Fruit fly (Drosophila melanogaster) whole organism, embryonic: ENCODE data around the gene Ubc4.

Source experiments
- ATbp ChIP-seq: fragments of 200-800 bp; sonication (Bioruptor generic); optimal IDR thresholded peaks from 2 replicates; lab custom pipeline; 2017; ENCODE audit warnings: missing biosample characterization, mild to moderate bottlenecking, missing genetic modification characterization, missing genetic modification reagents
- CG10147 ChIP-seq: fragments of 200-800 bp; sonication (Bioruptor generic); optimal IDR thresholded peaks from 2 replicates; lab custom pipeline; 2019; ENCODE audit warnings: missing biosample characterization, mild to moderate bottlenecking, missing genetic modification characterization, moderate library complexity
- CG10462 ChIP-seq: fragments of 200-800 bp; sonication (Bioruptor generic); optimal IDR thresholded peaks from 2 replicates; lab custom pipeline; 2016; ENCODE audit warnings: missing biosample characterization, missing genetic modification characterization
- CG11560 ChIP-seq: fragments of 200-800 bp; sonication (Bioruptor generic); IDR thresholded peaks from 3 replicates; pipeline ENCODE4 v1.3.6; 2022; ENCODE audit warnings: missing biosample characterization, missing genetic modification characterization
- CG12155 ChIP-seq: fragments of 200-800 bp; sonication (Bioruptor generic); optimal IDR thresholded peaks from 3 replicates; lab custom pipeline; 2016; ENCODE audit warnings: missing biosample characterization, missing genetic modification characterization
- CG12236 ChIP-seq: fragments of 200-800 bp; sonication (Bioruptor generic); optimal IDR thresholded peaks from 2 replicates; lab custom pipeline; 2016; ENCODE audit warnings: missing biosample characterization, missing genetic modification characterization
- CG14667 ChIP-seq: fragments of 200-800 bp; sonication (Bioruptor generic); IDR thresholded peaks from 2 replicates; pipeline ENCODE4 v1.3.6; 2022; ENCODE audit warnings: missing biosample characterization, missing genetic modification characterization
- CG15073 ChIP-seq: fragments of 200-800 bp; sonication (Bioruptor generic); optimal IDR thresholded peaks from 2 replicates; lab custom pipeline; 2016; ENCODE audit warnings: missing biosample characterization, missing genetic modification characterization
- CG16815 ChIP-seq: fragments of 200-800 bp; sonication (Bioruptor generic); optimal IDR thresholded peaks from 3 replicates; lab custom pipeline; 2017; ENCODE audit warnings: missing biosample characterization, mild to moderate bottlenecking, missing genetic modification characterization
- CG17802 ChIP-seq: fragments of 200-800 bp; sonication (Bioruptor generic); optimal IDR thresholded peaks from 2 replicates; lab custom pipeline; 2018; ENCODE audit warnings: missing biosample characterization, mild to moderate bottlenecking, missing genetic modification characterization, moderate library complexity
- CG18599 ChIP-seq: fragments of 200-800 bp; sonication (Bioruptor generic); optimal IDR thresholded peaks from 3 replicates; lab custom pipeline; 2017; ENCODE audit warnings: missing biosample characterization, missing genetic modification characterization, mild to moderate bottlenecking, moderate library complexity, missing genetic modification reagents
- CG2129 ChIP-seq: fragments of 200-800 bp; sonication (Bioruptor generic); IDR thresholded peaks from 2 replicates; pipeline ENCODE4 v1.3.6; 2022; ENCODE audit warnings: missing biosample characterization, missing genetic modification characterization; ENCODE audit not compliant: partially characterized antibody
- CG3163 ChIP-seq: fragments of 200-800 bp; sonication (Bioruptor generic); optimal IDR thresholded peaks from 3 replicates; lab custom pipeline; 2016; ENCODE audit warnings: missing biosample characterization, missing genetic modification characterization
- CG32772 ChIP-seq: fragments of 200-800 bp; sonication (Bioruptor generic); IDR thresholded peaks from 2 replicates; pipeline ENCODE4 v1.3.6; 2022; ENCODE audit warnings: missing biosample characterization, missing genetic modification characterization
- CG33557 ChIP-seq: fragments of 200-800 bp; sonication (Bioruptor generic); optimal IDR thresholded peaks from 2 replicates; lab custom pipeline; 2019; ENCODE audit warnings: missing biosample characterization, mild to moderate bottlenecking, missing genetic modification characterization, moderate library complexity
- CG3838 ChIP-seq: fragments of 200-800 bp; sonication (Bioruptor generic); optimal IDR thresholded peaks from 3 replicates; lab custom pipeline; 2016; ENCODE audit warnings: missing biosample characterization, missing genetic modification characterization
- CG43689 ChIP-seq: fragments of 200-800 bp; sonication (Bioruptor generic); IDR thresholded peaks from 2 replicates; pipeline ENCODE4 v1.3.6; 2022; ENCODE audit warnings: missing biosample characterization, missing genetic modification characterization
- CG7839 ChIP-seq: fragments of 200-800 bp; sonication (Bioruptor generic); optimal IDR thresholded peaks from 3 replicates; lab custom pipeline; 2018; ENCODE audit warnings: missing biosample characterization, mild to moderate bottlenecking, missing genetic modification characterization, moderate library complexity
- CG8290 ChIP-seq, 3 experiments: fragments of 200-800 bp; sonication (Bioruptor generic); optimal IDR thresholded peaks; 2 replicates each; lab custom pipeline; 2016 to 2019; ENCODE audit warnings: missing biosample characterization in 3 of 3, missing genetic modification characterization in 3 of 3, mild to moderate bottlenecking in 2 of 3, moderate library complexity in 1 of 3
- CG8478 ChIP-seq: fragments of >200 bp; optimal IDR thresholded peaks from 2 replicates; lab custom pipeline; 2018
- CG8924 ChIP-seq: fragments of 200-800 bp; optimal IDR thresholded peaks from 3 replicates; lab custom pipeline; 2019; ENCODE audit warnings: missing biosample characterization, mild to moderate bottlenecking, missing genetic modification characterization, moderate library complexity
- CG9215 ChIP-seq: fragments of 200-800 bp; sonication (Bioruptor generic); IDR thresholded peaks from 2 replicates; pipeline ENCODE4 v1.3.6; 2022; ENCODE audit warnings: missing biosample characterization, missing genetic modification characterization
- Dad ChIP-seq: fragments of 200-800 bp; sonication (Bioruptor generic); optimal IDR thresholded peaks from 3 replicates; lab custom pipeline; 2016; ENCODE audit warnings: missing biosample characterization, missing genetic modification characterization
- Dbx ChIP-seq: fragments of 200-800 bp; sonication (Bioruptor generic); IDR thresholded peaks from 3 replicates; pipeline ENCODE4 v1.3.6; 2022; ENCODE audit warnings: missing biosample characterization, missing genetic modification characterization
- Doc3 ChIP-seq: fragments of 200-800 bp; sonication (Bioruptor generic); IDR thresholded peaks from 3 replicates; pipeline ENCODE4 v1.3.6; 2022; ENCODE audit warnings: missing biosample characterization, missing genetic modification characterization; ENCODE audit not compliant: partially characterized antibody
- MESR4 ChIP-seq: fragments of 200-800 bp; sonication (Bioruptor generic); optimal IDR thresholded peaks from 2 replicates; lab custom pipeline; 2018; ENCODE audit warnings: missing biosample characterization, mild to moderate bottlenecking, missing genetic modification characterization, moderate library complexity
- PHDP ChIP-seq: fragments of 200-800 bp; sonication (Bioruptor generic); optimal IDR thresholded peaks from 3 replicates; lab custom pipeline; 2018; ENCODE audit warnings: missing biosample characterization, mild to moderate bottlenecking, missing genetic modification characterization, moderate library complexity
- Pdp1 ChIP-seq, 2 experiments: fragments of 200-800 bp; sonication (Bioruptor generic); optimal IDR thresholded peaks; 3 replicates each; lab custom pipeline; 2016; ENCODE audit warnings: missing biosample characterization in 2 of 2, missing genetic modification characterization in 2 of 2, mild to moderate bottlenecking in 1 of 2, moderate library complexity in 1 of 2
- Scr ChIP-seq: fragments of 200-800 bp; sonication (Bioruptor generic); IDR thresholded peaks from 2 replicates; pipeline ENCODE4 v1.3.6; 2022; ENCODE audit warnings: missing biosample characterization, missing genetic modification characterization; ENCODE audit not compliant: partially characterized antibody
- Ssrp ChIP-seq: fragments of 200-800 bp; sonication (Bioruptor generic); optimal IDR thresholded peaks from 2 replicates; lab custom pipeline; 2018; ENCODE audit warnings: missing biosample characterization, mild to moderate bottlenecking, missing genetic modification characterization, moderate library complexity
- Stat92E ChIP-seq, 3 experiments: fragments of >200 bp in 2 of 3; fragments of 200-800 bp in 1 of 3; sonication (Bioruptor generic) in 1 of 3; optimal IDR thresholded peaks; 2 replicates each; lab custom pipeline; 2017 to 2019; ENCODE audit warnings: missing biosample characterization in 3 of 3, missing genetic modification characterization in 3 of 3, mild to moderate bottlenecking in 1 of 3, moderate library complexity in 1 of 3
- Xrp1 ChIP-seq: fragments of 200-800 bp; sonication (Bioruptor generic); IDR thresholded peaks from 2 replicates; pipeline ENCODE4 v1.3.6; 2022; ENCODE audit warnings: missing biosample characterization, missing genetic modification characterization
- ap ChIP-seq: fragments of 200-800 bp; sonication (Bioruptor generic); IDR thresholded peaks from 2 replicates; pipeline ENCODE4 v1.3.6; 2022; ENCODE audit warnings: missing biosample characterization, missing genetic modification characterization
- ash1 ChIP-seq: fragments of 200-800 bp; sonication (Bioruptor generic); optimal IDR thresholded peaks from 2 replicates; lab custom pipeline; 2018; ENCODE audit warnings: missing biosample characterization, mild to moderate bottlenecking, missing genetic modification characterization
- bab2 ChIP-seq: fragments of 200-800 bp; sonication (Bioruptor generic); optimal IDR thresholded peaks from 2 replicates; lab custom pipeline; 2016; ENCODE audit warnings: missing biosample characterization, missing genetic modification characterization
- ftz-f1 ChIP-seq: fragments of 200-800 bp; sonication (Bioruptor generic); optimal IDR thresholded peaks from 2 replicates; lab custom pipeline; 2016; ENCODE audit warnings: missing biosample characterization, missing genetic modification characterization
- gem ChIP-seq: fragments of 200-800 bp; sonication (Bioruptor generic); optimal IDR thresholded peaks from 2 replicates; lab custom pipeline; 2019; ENCODE audit warnings: missing biosample characterization, mild to moderate bottlenecking, missing genetic modification characterization, moderate library complexity
- ken ChIP-seq: fragments of 200-800 bp; sonication (Bioruptor generic); IDR thresholded peaks from 3 replicates; pipeline ENCODE4 v1.3.6; 2022; ENCODE audit warnings: missing biosample characterization, missing genetic modification characterization
- mirr ChIP-seq: fragments of 200-800 bp; sonication (Bioruptor generic); optimal IDR thresholded peaks from 3 replicates; lab custom pipeline; 2018; ENCODE audit warnings: missing biosample characterization, mild to moderate bottlenecking, missing genetic modification characterization
- mld ChIP-seq: fragments of 200-800 bp; sonication (Bioruptor generic); IDR thresholded peaks from 3 replicates; pipeline ENCODE4 v1.3.6; 2022; ENCODE audit warnings: missing biosample characterization, missing genetic modification characterization; ENCODE audit not compliant: partially characterized antibody
- pan ChIP-seq, 4 experiments: fragments of >200 bp in 3 of 4; fragments of 200-800 bp in 1 of 4; sonication (Bioruptor generic) in 1 of 4; optimal IDR thresholded peaks in 3 of 4; IDR thresholded peaks in 1 of 4; 2 replicates each; pipeline versions ENCODE4 v1.3.6 to Lab custom; 2017 to 2022; ENCODE audit warnings: missing biosample characterization in 2 of 4, missing genetic modification characterization in 2 of 4, mixed read lengths in 1 of 4
- salm ChIP-seq: fragments of 200-800 bp; sonication (Bioruptor generic); optimal IDR thresholded peaks from 2 replicates; lab custom pipeline; 2018; ENCODE audit warnings: missing biosample characterization, mild to moderate bottlenecking, missing genetic modification characterization
- sc ChIP-seq, 3 experiments: fragments of >200 bp in 2 of 3; fragments of 200-800 bp in 1 of 3; sonication (Bioruptor generic) in 1 of 3; optimal IDR thresholded peaks; 2 replicates in 2 of 3; 3 replicates in 1 of 3; lab custom pipeline; 2017; ENCODE audit warnings: mild to moderate bottlenecking in 1 of 3, missing biosample characterization in 1 of 3, missing genetic modification characterization in 1 of 3, missing genetic modification reagents in 1 of 3
- so ChIP-seq: fragments of 200-800 bp; sonication (Bioruptor generic); IDR thresholded peaks from 3 replicates; pipeline ENCODE4 v1.3.6; 2022; ENCODE audit warnings: missing biosample characterization, missing genetic modification characterization
- stc ChIP-seq: fragments of 200-800 bp; sonication (Bioruptor generic); IDR thresholded peaks from 2 replicates; pipeline ENCODE4 v1.3.6; 2022; ENCODE audit warnings: missing biosample characterization, missing genetic modification characterization
- ttk ChIP-seq: fragments of 200-800 bp; sonication (Bioruptor generic); IDR thresholded peaks from 2 replicates; pipeline ENCODE4 v2.1.2; 2022; ENCODE audit warnings: missing biosample characterization, missing genetic modification characterization

Gene Ubc4

DNA sequence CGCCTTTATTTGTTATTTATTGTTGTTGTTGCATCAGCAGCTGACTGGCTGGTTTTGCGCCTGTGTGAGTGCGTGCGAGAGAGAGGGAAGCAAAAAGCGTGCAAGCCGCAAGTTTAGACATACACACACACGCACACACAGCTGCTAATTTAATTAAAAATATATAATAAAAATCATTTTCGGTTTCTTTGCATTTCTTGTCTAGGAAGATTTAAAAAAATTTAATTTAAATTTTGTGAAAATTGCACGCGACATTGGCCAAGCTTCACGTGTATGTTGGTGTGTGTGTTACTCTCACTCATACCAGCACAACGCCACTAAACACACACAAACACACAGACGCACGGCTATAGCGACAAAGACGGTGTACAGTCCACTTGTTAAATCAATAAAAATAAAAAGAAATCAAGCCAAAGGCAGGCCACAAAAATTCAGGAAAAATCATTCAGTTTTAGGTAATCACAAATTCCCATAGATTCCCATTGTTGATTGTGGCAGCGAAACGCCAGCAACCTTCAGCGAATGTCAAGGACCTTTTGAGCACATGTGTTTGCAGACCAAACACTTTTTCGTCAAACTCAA, 4.5 kb upstream of the Ubc4 start (continued):
- TF ChIP-seq Xrp1 (GFP tag; lab: Robert Waterston, UW) (peak; percentile 56; the same call in 1 of the 2 replicates), Dad (GFP tag; lab: Kevin White, UChicago) (no peak), pan (optimal IDR thresholded peaks at IDR 0.05; lab: Kevin White, UChicago) (no peak), pan (GFP tag; optimal IDR thresholded peaks at IDR 0.05 in 1 of 2, IDR thresholded peaks at IDR 0.05 in 1 of 2) (peak in 1 of 2 experiments; percentile 51), ap (GFP tag; lab: Robert Waterston, UW) (0 out of 2 replicates have a peak, but pooled peaks have one; percentile 26), CG14667 (GFP tag; lab: Robert Waterston, UW) (0 out of 2 replicates have a peak, but pooled peaks have one; percentile 8), ken (GFP tag; lab: Robert Waterston, UW) (0 out of 3 replicates have a peak, but pooled peaks have one; percentile 44), mirr (GFP tag; lab: Kevin White, UChicago) (no peak), gem (tag; lab: Kevin White, UChicago) (peak; percentile 45), CG18599 (GFP tag; lab: Kevin White, UChicago) (peak; percentile 28), ttk (GFP tag; lab: Robert Waterston, UW) (0 out of 2 replicates have a peak, but pooled peaks have one; percentile 21), CG11560 (tag; lab: Robert Waterston, UW) (no peak), sc (optimal IDR thresholded peaks at IDR 0.05; lab: Kevin White, UChicago) (no peak), sc (GFP tag; optimal IDR thresholded peaks at IDR 0.05; lab: Kevin White, UChicago) (no peak), CG7839 (no peak), CG8478 (lab: Kevin White, UChicago) (peak; percentile 76), ash1 (GFP tag; lab: Kevin White, UChicago) (no peak), stc (GFP tag; lab: Robert Waterston, UW) (peak; percentile 57; the same call in 1 of the 2 replicates), CG32772 (no peak), ATbp (GFP tag; lab: Kevin White, UChicago) (peak; percentile 9), MESR4 (GFP tag; lab: Kevin White, UChicago) (no peak), CG43689 (GFP tag; lab: Robert Waterston, UW) (no peak), CG9215 (GFP tag; lab: Robert Waterston, UW) (peak; percentile 5; the same call in 1 of the 2 replicates), CG15073 (no peak), so (GFP tag; lab: Robert Waterston, UW) (no peak)

DNA sequence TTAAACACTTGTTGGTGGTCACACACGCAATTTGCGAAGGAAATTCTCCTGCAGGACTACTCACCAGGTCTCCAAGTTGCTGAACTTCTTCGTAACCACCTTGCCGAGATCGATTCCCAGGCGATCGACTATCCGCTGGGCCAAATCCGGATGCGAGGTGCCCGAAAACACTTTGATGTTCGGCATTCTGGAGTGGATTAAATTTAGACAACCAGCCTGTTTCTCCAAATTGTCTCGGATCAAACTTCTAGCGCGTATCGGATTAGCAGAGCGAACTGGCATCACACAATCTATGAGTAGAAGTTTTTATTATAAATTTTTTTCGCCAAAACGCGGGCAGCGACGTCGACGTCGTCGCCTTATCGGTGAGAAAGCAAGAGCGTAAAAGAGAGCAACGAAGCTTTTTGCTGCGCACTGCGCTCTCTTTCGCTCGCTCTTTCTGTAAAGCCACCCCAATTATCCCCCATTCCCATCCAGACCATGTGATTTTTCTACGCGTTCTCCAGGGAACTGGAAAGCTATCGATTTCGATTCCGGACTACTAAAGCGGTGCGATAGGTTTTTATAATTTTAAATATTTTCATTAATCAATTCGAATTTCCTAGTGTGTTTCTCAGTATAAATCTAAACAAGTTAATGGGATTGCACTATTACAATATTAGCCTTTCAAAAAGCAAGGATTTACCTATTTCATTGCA, 3.8 kb upstream of the Ubc4 start:
- TF ChIP-seq CG8924 (tag; lab: Kevin White, UChicago) = no peak
- TF ChIP-seq CG17802 = no peak
- no peak for TF ChIP-seq Stat92E (GFP tag; optimal IDR thresholded peaks at IDR 0.05; lab: Kevin White, UChicago)
- no peak for TF ChIP-seq mld (GFP tag; lab: Robert Waterston, UW)
- TF ChIP-seq CG10462 (GFP tag; lab: Kevin White, UChicago) = no peak
- TF ChIP-seq CG3163 (GFP tag; lab: Kevin White, UChicago) = peak; percentile 86
- no peak for TF ChIP-seq CG10147 (GFP tag; lab: Kevin White, UChicago)
- TF ChIP-seq CG2129 (GFP tag; lab: Robert Waterston, UW) = no peak
- no peak for TF ChIP-seq CG12236
- 0 out of 2 replicates have a peak, but pooled peaks have one; percentile 33 for TF ChIP-seq Scr (GFP tag; lab: Robert Waterston, UW)
- no peak for TF ChIP-seq CG3838 (GFP tag; lab: Kevin White, UChicago)
- no peak for TF ChIP-seq CG12155 (GFP tag; lab: Kevin White, UChicago)
- no peak for TF ChIP-seq Doc3
- TF ChIP-seq Pdp1 (GFP tag; optimal IDR thresholded peaks at IDR 0.05; lab: Kevin White, UChicago) = no peak
- TF ChIP-seq bab2 (GFP tag; lab: Kevin White, UChicago) = no peak
- no peak for TF ChIP-seq CG33557 (GFP tag; lab: Kevin White, UChicago)
- no peak for TF ChIP-seq ftz-f1 (GFP tag; lab: Kevin White, UChicago)
- TF ChIP-seq CG16815 = no peak
- no peak for TF ChIP-seq PHDP (tag; lab: Kevin White, UChicago)
- TF ChIP-seq Ssrp = no peak
- no peak for TF ChIP-seq CG8290 (GFP tag; optimal IDR thresholded peaks at IDR 0.05; lab: Kevin White, UChicago)
- TF ChIP-seq CG8290 (tag; optimal IDR thresholded peaks at IDR 0.05; lab: Kevin White, UChicago) = peak in 1 of 2 experiments; percentile 21
- peak; percentile 37; the same call in 1 of the 3 replicates for TF ChIP-seq Dbx (GFP tag; lab: Robert Waterston, UW)
- no peak for TF ChIP-seq salm
